Fruit fly (Drosophila melanogaster) whole organism, prepupa: Measurements from ENCODE around the gene CG7289.

Experiments used
- CG15336 ChIP-seq: fragments of 200-800 bp; sonication (Bioruptor generic); IDR thresholded peaks from 2 replicates; pipeline ENCODE4 v1.3.6; 2022; ENCODE audit warnings: missing biosample characterization, missing genetic modification characterization
- CG6808 ChIP-seq: fragments of 200-800 bp; sonication (Bioruptor generic); optimal IDR thresholded peaks from 3 replicates; lab custom pipeline; 2017; ENCODE audit warnings: missing biosample characterization, missing genetic modification characterization, mild to moderate bottlenecking, moderate library complexity, missing genetic modification reagents

dm6 chr2L:1945609-1946008, 36.4 kb upstream of the CG7289 start, which contains the start of gene CG15357:
- TF ChIP-seq CG6808 (GFP tag; lab: Kevin White, UChicago) (no peak), CG15336 (no peak)
